Worm (Caenorhabditis elegans) whole organism, midembryonic: ENCODE measurements around the gene set-3.

Experiments
- flt-1 ChIP-seq: fragments of 200-800 bp; sonication (Bioruptor generic); IDR thresholded peaks from 2 replicates; pipeline ENCODE4 v1.3.6; 2022; ENCODE audit warnings: missing genetic modification characterization, missing compliant biosample characterization
- med-1 ChIP-seq: sonication (generic microtip); optimal IDR thresholded peaks from 2 replicates; lab custom pipeline; 2017; ENCODE audit warnings: missing genetic modification characterization, mild to moderate bottlenecking, missing compliant biosample characterization, antibody characterized with exemption, missing genetic modification reagents; ENCODE audit not compliant: insufficient read depth
- tab-1 ChIP-seq: fragments of 200-800 bp; sonication (Bioruptor generic); IDR thresholded peaks from 2 replicates; pipeline ENCODE4 v1.3.6; 2022; ENCODE audit warnings: missing genetic modification characterization, missing compliant biosample characterization

DNA sequence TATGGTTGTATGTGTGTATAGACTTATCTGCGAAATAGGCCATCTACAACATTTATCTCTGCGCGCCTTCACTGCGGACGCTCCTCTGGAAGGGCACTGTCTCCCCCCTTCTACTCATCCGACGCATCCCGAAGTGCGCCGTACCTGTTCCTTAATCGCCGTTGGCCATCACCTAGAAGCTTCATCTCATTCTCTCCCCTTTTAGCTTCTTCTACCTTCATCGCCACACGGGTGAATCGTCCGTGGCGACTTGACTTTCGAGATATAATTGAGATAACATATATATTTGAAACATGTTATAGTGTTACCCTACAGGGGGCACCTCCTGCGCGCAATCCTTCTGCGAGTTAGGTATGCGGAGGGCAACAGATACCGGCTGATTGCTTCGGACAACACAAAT is 52.3 kb downstream of the set-3 start:
- no peak for TF ChIP-seq med-1
- TF ChIP-seq flt-1 (GFP tag; lab: Robert Waterston, UW): no peak
- TF ChIP-seq tab-1 (GFP tag; lab: Robert Waterston, UW): no peak
